Fruit fly (Drosophila melanogaster): Measurements from ENCODE around the gene CG33159.
A peak's percentile ranks its signal among the peaks of the same experiment; 100 is the strongest.

- TF ChIP-seq bab1 (GFP tag; optimal IDR thresholded peaks at IDR 0.05): no peak
- TF ChIP-seq Mnt (GFP tag; optimal IDR thresholded peaks at IDR 0.05): no peak
- TF ChIP-seq Clk (GFP tag; optimal IDR thresholded peaks at IDR 0.05): no peak
- peak; percentile 84 for TF ChIP-seq tj (GFP tag; optimal IDR thresholded peaks at IDR 0.05)
- TF ChIP-seq kay (GFP tag; ENCODE audit: borderline replicate concordance): no peak
These were observed 46.8 kb upstream of the CG33159 start for dm6 chr3L:3250922-3251658.

All from whole organism, adult.